Fruit fly (Drosophila melanogaster) Kc167 (cell line): Measurements from ENCODE around the gene gry.

Experiments
- h ChIP-seq: fragments of >200 bp; optimal IDR thresholded peaks from 3 replicates; lab custom pipeline; 2018; ENCODE audit warnings: missing external identifiers
- psq ChIP-seq: fragments of >200 bp; optimal IDR thresholded peaks from 2 replicates; lab custom pipeline; 2017; ENCODE audit warnings: missing external identifiers
- ttk ChIP-seq: sonication (Bioruptor generic); optimal IDR thresholded peaks from 2 replicates; lab custom pipeline; 2017; ENCODE audit warnings: missing external identifiers

- TF ChIP-seq psq (lab: Kevin White, UChicago) (no peak), h (no peak), ttk (lab: Kevin White, UChicago) (no peak)
Observed at dm6 chr3L:3259703-3260102, 60.8 kb downstream of the gry start.
